Worm (Caenorhabditis elegans) whole organism, young adult: ENCODE results near the gene srz-44.
A peak's percentile ranks its signal among the peaks of the same experiment; 100 is the strongest.
"Not testable (repeated sequence)": the region's sequence is repeated elsewhere in the genome, so short reads cannot be mapped to it uniquely, and the experiment has no call there.

Experiments
- B0035.1 ChIP-seq: sonication (generic microtip); optimal IDR thresholded peaks from 2 replicates; lab custom pipeline; 2016; ENCODE audit warnings: missing genetic modification characterization, mild to moderate bottlenecking, missing compliant biosample characterization, missing genotype, missing genetic modification reagents
- C06A6.2 ChIP-seq: fragments of 200-800 bp; sonication (Bioruptor generic); conservative IDR thresholded peaks from 2 replicates; pipeline ENCODE4 v1.3.6; 2022; ENCODE audit warnings: missing genetic modification characterization, missing compliant biosample characterization
- C17E4.6 ChIP-seq: fragments of 200-800 bp; sonication (Bioruptor generic); IDR thresholded peaks from 2 replicates; pipeline ENCODE4 v1.3.6; 2022; ENCODE audit warnings: missing genetic modification reagents, missing genetic modification characterization, missing compliant biosample characterization
- K12H6.12 ChIP-seq: fragments of 200-800 bp; sonication (Bioruptor generic); optimal IDR thresholded peaks from 2 replicates; lab custom pipeline; 2018; ENCODE audit warnings: mild to moderate bottlenecking, missing genetic modification characterization, missing compliant biosample characterization
- T26A5.8 ChIP-seq: sonication (generic microtip); optimal IDR thresholded peaks from 2 replicates; lab custom pipeline; 2016; ENCODE audit warnings: missing genetic modification characterization, missing compliant biosample characterization
- Y95B8A.8 ChIP-seq: fragments of 200-800 bp; sonication (Bioruptor generic); IDR thresholded peaks from 2 replicates; pipeline ENCODE4 v1.3.6; 2022; ENCODE audit warnings: missing genetic modification reagents, missing genetic modification characterization, missing compliant biosample characterization
- akir-1 ChIP-seq: fragments of 200-800 bp; sonication (Bioruptor generic); optimal IDR thresholded peaks from 2 replicates; lab custom pipeline; 2018; ENCODE audit warnings: mild to moderate bottlenecking, missing genetic modification characterization, moderate library complexity, missing compliant biosample characterization
- aptf-2 ChIP-seq: fragments of 200-800 bp; sonication (Bioruptor generic); conservative IDR thresholded peaks from 2 replicates; pipeline ENCODE4 v1.3.6; 2022; ENCODE audit warnings: missing genetic modification reagents, missing genetic modification characterization, missing compliant biosample characterization
- attf-3 ChIP-seq: fragments of 200-800 bp; sonication (Bioruptor generic); conservative IDR thresholded peaks from 2 replicates; pipeline ENCODE4 v1.3.6; 2022; ENCODE audit warnings: missing genetic modification reagents, missing genetic modification characterization, missing compliant biosample characterization
- attf-6 ChIP-seq: fragments of 200-800 bp; sonication (Bioruptor generic); IDR thresholded peaks from 2 replicates; pipeline ENCODE4 v1.3.6; 2022; ENCODE audit warnings: missing genetic modification reagents, missing genetic modification characterization, missing compliant biosample characterization
- bed-1 ChIP-seq: fragments of 200-800 bp; sonication (Bioruptor generic); IDR thresholded peaks from 2 replicates; pipeline ENCODE4 v1.3.6; 2022; ENCODE audit warnings: missing genetic modification reagents, missing genetic modification characterization, missing compliant biosample characterization
- bed-2 ChIP-seq: fragments of 200-800 bp; sonication (Bioruptor generic); IDR thresholded peaks from 2 replicates; pipeline ENCODE4 v1.3.6; 2022; ENCODE audit warnings: missing genetic modification reagents, missing genetic modification characterization, missing compliant biosample characterization
- ceh-27 ChIP-seq: fragments of 200-800 bp; sonication (Bioruptor generic); optimal IDR thresholded peaks from 2 replicates; lab custom pipeline; 2018; ENCODE audit warnings: mild to moderate bottlenecking, missing genetic modification characterization, moderate library complexity, missing compliant biosample characterization
- ceh-58 ChIP-seq: fragments of 200-800 bp; sonication (Bioruptor generic); IDR thresholded peaks from 2 replicates; pipeline ENCODE4 v1.3.6; 2022; ENCODE audit warnings: missing genetic modification characterization, missing compliant biosample characterization
- egl-18 ChIP-seq: fragments of 200-800 bp; sonication (Bioruptor generic); IDR thresholded peaks from 2 replicates; pipeline ENCODE4 v1.3.6; 2022; ENCODE audit warnings: missing genetic modification reagents, missing genetic modification characterization, missing compliant biosample characterization
- egl-44 ChIP-seq: fragments of 200-800 bp; sonication (Bioruptor generic); IDR thresholded peaks from 2 replicates; pipeline ENCODE4 v1.3.6; 2022; ENCODE audit warnings: missing genetic modification reagents, missing genetic modification characterization, missing compliant biosample characterization
- fkh-3 ChIP-seq: sonication (generic microtip); optimal IDR thresholded peaks from 2 replicates; lab custom pipeline; 2016; ENCODE audit warnings: mild to moderate bottlenecking, missing genetic modification characterization, missing compliant biosample characterization
- hmg-1.2 ChIP-seq: fragments of 200-800 bp; sonication (Bioruptor generic); IDR thresholded peaks from 2 replicates; pipeline ENCODE4 v1.3.6; 2022; ENCODE audit warnings: missing genetic modification reagents, missing genetic modification characterization, missing compliant biosample characterization
- hmg-20 ChIP-seq: fragments of 200-800 bp; sonication (Bioruptor generic); IDR thresholded peaks from 2 replicates; pipeline ENCODE4 v1.3.6; 2022; ENCODE audit warnings: missing genetic modification reagents, missing genetic modification characterization, missing compliant biosample characterization
- lin-35 ChIP-seq, 3 experiments: fragments of 150-350 bp in 2 of 3; sonication (generic microtip) in 1 of 3; optimal IDR thresholded peaks; 2 replicates each; lab custom pipeline; 2014 to 2018; ENCODE audit warnings: missing biosample characterization in 3 of 3, missing genetic modification characterization in 3 of 3, missing genetic modification reagents in 3 of 3
- lin-54 ChIP-seq: fragments of 200-800 bp; sonication (Bioruptor generic); optimal IDR thresholded peaks from 2 replicates; lab custom pipeline; 2018; ENCODE audit warnings: mild to moderate bottlenecking, missing genetic modification characterization, missing compliant biosample characterization
- madf-6 ChIP-seq: fragments of 200-800 bp; sonication (Bioruptor generic); IDR thresholded peaks from 2 replicates; pipeline ENCODE4 v1.3.6; 2022; ENCODE audit warnings: missing genetic modification reagents, missing genetic modification characterization, missing compliant biosample characterization
- mcd-1 ChIP-seq: fragments of 200-800 bp; sonication (Bioruptor generic); IDR thresholded peaks from 2 replicates; pipeline ENCODE4 v1.3.6; 2022; ENCODE audit warnings: missing genetic modification reagents, missing genetic modification characterization, missing compliant biosample characterization
- mel-28 ChIP-seq: sonication (generic microtip); optimal IDR thresholded peaks from 2 replicates; lab custom pipeline; 2016; ENCODE audit warnings: borderline replicate concordance, mild to moderate bottlenecking, missing genetic modification characterization, missing compliant biosample characterization
- mes-4 ChIP-seq: sonication (generic microtip); optimal IDR thresholded peaks from 2 replicates; lab custom pipeline; 2016; ENCODE audit warnings: missing genotype, missing genetic modification characterization, missing compliant biosample characterization
- mxl-1 ChIP-seq: sonication (generic microtip); optimal IDR thresholded peaks from 2 replicates; lab custom pipeline; 2016; ENCODE audit warnings: missing genetic modification characterization, missing compliant biosample characterization
- nfyb-1 ChIP-seq: fragments of 200-800 bp; sonication (Bioruptor generic); IDR thresholded peaks from 2 replicates; pipeline ENCODE4 v1.3.6; 2022; ENCODE audit warnings: missing genetic modification reagents, missing genetic modification characterization, missing compliant biosample characterization
- nhr-179 ChIP-seq: sonication (generic microtip); optimal IDR thresholded peaks from 2 replicates; lab custom pipeline; 2016; ENCODE audit warnings: mild to moderate bottlenecking, missing genetic modification characterization, missing compliant biosample characterization
- nhr-27 ChIP-seq: fragments of 200-800 bp; sonication (Bioruptor generic); optimal IDR thresholded peaks from 2 replicates; lab custom pipeline; 2018; ENCODE audit warnings: mild to moderate bottlenecking, missing genetic modification characterization, moderate library complexity, missing compliant biosample characterization
- nhr-90 ChIP-seq: sonication (generic microtip); optimal IDR thresholded peaks from 2 replicates; lab custom pipeline; 2016; ENCODE audit warnings: missing genotype, mild to moderate bottlenecking, missing genetic modification characterization, missing compliant biosample characterization
- rcor-1 ChIP-seq: fragments of 200-800 bp; sonication (Bioruptor generic); IDR thresholded peaks from 2 replicates; pipeline ENCODE4 v1.3.6; 2022; ENCODE audit warnings: missing genetic modification reagents, missing genetic modification characterization, missing compliant biosample characterization
- snpc-1.1 ChIP-seq: sonication (generic microtip); optimal IDR thresholded peaks from 2 replicates; lab custom pipeline; 2017; ENCODE audit warnings: missing genetic modification characterization, mild to moderate bottlenecking, missing compliant biosample characterization, antibody characterized with exemption, moderate library complexity, missing genotype, missing genetic modification reagents; ENCODE audit not compliant: insufficient read depth
- somi-1 ChIP-seq: fragments of 200-800 bp; sonication (Bioruptor generic); optimal IDR thresholded peaks from 2 replicates; lab custom pipeline; 2018; ENCODE audit warnings: mild to moderate bottlenecking, missing genetic modification characterization, missing compliant biosample characterization
- zfh-2 ChIP-seq: fragments of 200-800 bp; sonication (Bioruptor generic); conservative IDR thresholded peaks from 2 replicates; pipeline ENCODE4 v1.3.6; 2022; ENCODE audit warnings: missing genetic modification reagents, missing genetic modification characterization, missing compliant biosample characterization
- ztf-18 ChIP-seq: sonication (generic microtip); optimal IDR thresholded peaks from 2 replicates; lab custom pipeline; 2016; ENCODE audit warnings: missing genotype, mild to moderate bottlenecking, missing genetic modification characterization, missing compliant biosample characterization
- ztf-28 ChIP-seq: fragments of 200-800 bp; sonication (Bioruptor generic); IDR thresholded peaks from 2 replicates; pipeline ENCODE4 v1.3.6; 2022; ENCODE audit warnings: missing genetic modification reagents, missing genetic modification characterization, missing compliant biosample characterization
- ztf-3 ChIP-seq: fragments of 200-800 bp; sonication (Bioruptor generic); optimal IDR thresholded peaks from 2 replicates; lab custom pipeline; 2018; ENCODE audit warnings: mild to moderate bottlenecking, missing genetic modification characterization, missing compliant biosample characterization

The srz-44 gene

ce11 chrV:15674899-15675298 is 36.1 kb upstream of the srz-44 start:
- no peak for TF ChIP-seq madf-6
- no peak for TF ChIP-seq ztf-28 (GFP tag; lab: Robert Waterston, UW)
- TF ChIP-seq fkh-3: no peak
- peak; percentile 72 for TF ChIP-seq zfh-2
- TF ChIP-seq hmg-1.2 (GFP tag; lab: Robert Waterston, UW): no peak
- no peak for TF ChIP-seq B0035.1
- no peak for TF ChIP-seq C17E4.6
- TF ChIP-seq nhr-27 (tag; lab: Kevin White, UChicago): no peak
- no peak for TF ChIP-seq lin-35 (GFP tag; optimal IDR thresholded peaks at IDR 0.05; lab: Kevin White, UChicago)
- no peak for TF ChIP-seq C06A6.2 (GFP tag; lab: Robert Waterston, UW)
- 0 out of 2 replicates have a peak, but pooled peaks have one; percentile 71 for TF ChIP-seq bed-1 (GFP tag; lab: Robert Waterston, UW)
- TF ChIP-seq attf-3 (GFP tag; lab: Robert Waterston, UW): no peak
- TF ChIP-seq mcd-1 (GFP tag; lab: Robert Waterston, UW): no peak

- TF ChIP-seq ceh-58 (GFP tag; lab: Robert Waterston, UW) (no peak), mel-28 (tag; lab: Kevin White, UChicago) (no peak), nfyb-1 (GFP tag; lab: Robert Waterston, UW) (no peak), egl-44 (GFP tag; lab: Robert Waterston, UW) (no peak), Y95B8A.8 (no peak), nhr-90 (tag; lab: Kevin White, UChicago) (no peak), B0035.1 (no peak), snpc-1.1 (tag; lab: Kevin White, UChicago) (no peak), ztf-18 (tag; lab: Kevin White, UChicago) (no peak)
Observed at ce11 chrV:15673707-15674106, 35.0 kb upstream of the srz-44 start, which contains the start of gene nhr-51. Gene nhr-51 (plus strand): TSS chrV:15674007.

ce11 chrV:15670139-15670538 is 31.4 kb upstream of the srz-44 start, which contains the start of gene K06B4.15:
Gene K06B4.15 (plus strand): TSS chrV:15670439.
- TF ChIP-seq T26A5.8 (tag; lab: Kevin White, UChicago); ztf-28 (GFP tag; lab: Robert Waterston, UW); aptf-2 (GFP tag; lab: Robert Waterston, UW): not testable (repeated sequence)

ce11 chrV:15668870-15669269 is 30.1 kb upstream of the srz-44 start, which contains the start of gene K06B4.4:
Gene K06B4.4 (plus strand): TSS chrV:15669170.
- TF ChIP-seq hmg-20 (GFP tag; lab: Robert Waterston, UW) (no peak), nhr-179 (tag; lab: Kevin White, UChicago) (no peak), mes-4 (no peak), egl-18 (no peak), fkh-3 (no peak), rcor-1 (no peak), attf-6 (GFP tag; lab: Robert Waterston, UW) (no peak), mxl-1 (tag; lab: Kevin White, UChicago) (no peak), bed-2 (GFP tag; lab: Robert Waterston, UW) (no peak), ztf-3 (GFP tag; lab: Kevin White, UChicago) (no peak), nfyb-1 (GFP tag; lab: Robert Waterston, UW) (no peak), lin-54 (GFP tag; lab: Kevin White, UChicago) (no peak), ceh-27 (GFP tag; lab: Kevin White, UChicago) (no peak), akir-1 (GFP tag; lab: Kevin White, UChicago) (no peak), K12H6.12 (no peak), attf-3 (GFP tag; lab: Robert Waterston, UW) (no peak), somi-1 (GFP tag; lab: Kevin White, UChicago) (no peak)
